Worm (Caenorhabditis elegans) whole organism, young adult: ENCODE data around the gene H19J13.2.
A peak's percentile ranks its signal among the peaks of the same experiment; 100 is the strongest.

Source experiments
- F33H1.4 ChIP-seq: fragments of 200-800 bp; sonication (Bioruptor generic); IDR thresholded peaks from 2 replicates; pipeline ENCODE4 v1.3.6; 2022; ENCODE audit warnings: missing genetic modification reagents, missing genetic modification characterization, missing compliant biosample characterization
- F39B2.1 ChIP-seq: fragments of 200-800 bp; sonication (Bioruptor generic); IDR thresholded peaks from 2 replicates; pipeline ENCODE4 v1.3.6; 2022; ENCODE audit warnings: missing genetic modification reagents, missing genetic modification characterization, missing compliant biosample characterization
- F55B11.4 ChIP-seq: sonication (generic microtip); optimal IDR thresholded peaks from 2 replicates; lab custom pipeline; 2016; ENCODE audit warnings: missing compliant biosample characterization, missing genetic modification characterization, borderline replicate concordance; ENCODE audit not compliant: insufficient read depth
- F57C9.4 ChIP-seq: sonication (generic microtip); optimal IDR thresholded peaks from 2 replicates; lab custom pipeline; 2017; ENCODE audit warnings: mild to moderate bottlenecking, missing genetic modification characterization, missing compliant biosample characterization
- K11D2.4 ChIP-seq: fragments of 200-800 bp; sonication (Bioruptor generic); IDR thresholded peaks from 2 replicates; pipeline ENCODE4 v1.3.6; 2022; ENCODE audit warnings: missing genetic modification reagents, missing genetic modification characterization, missing compliant biosample characterization
- K12H6.12 ChIP-seq: fragments of 200-800 bp; sonication (Bioruptor generic); optimal IDR thresholded peaks from 2 replicates; lab custom pipeline; 2018; ENCODE audit warnings: mild to moderate bottlenecking, missing genetic modification characterization, missing compliant biosample characterization
- Y53F4B.3 ChIP-seq: fragments of 200-800 bp; sonication (Bioruptor generic); IDR thresholded peaks from 2 replicates; pipeline ENCODE4 v1.3.6; 2022; ENCODE audit warnings: missing genetic modification reagents, missing genetic modification characterization, missing compliant biosample characterization
- Y67H2A.10 ChIP-seq: fragments of 200-800 bp; sonication (Bioruptor generic); conservative IDR thresholded peaks from 2 replicates; pipeline ENCODE4 v1.3.6; 2022; ENCODE audit warnings: missing genetic modification reagents, missing genetic modification characterization, missing compliant biosample characterization
- ama-1 ChIP-seq, 3 experiments: fragments of 150-350 bp in 1 of 3; sonication (generic microtip) in 2 of 3; optimal IDR thresholded peaks; 2 replicates each; lab custom pipeline; 2014 to 2018; ENCODE audit warnings: missing biosample characterization in 2 of 3, missing genetic modification characterization in 2 of 3, missing genetic modification reagents in 2 of 3
- aptf-2 ChIP-seq: fragments of 200-800 bp; sonication (Bioruptor generic); conservative IDR thresholded peaks from 2 replicates; pipeline ENCODE4 v1.3.6; 2022; ENCODE audit warnings: missing genetic modification reagents, missing genetic modification characterization, missing compliant biosample characterization
- attf-6 ChIP-seq: fragments of 200-800 bp; sonication (Bioruptor generic); IDR thresholded peaks from 2 replicates; pipeline ENCODE4 v1.3.6; 2022; ENCODE audit warnings: missing genetic modification reagents, missing genetic modification characterization, missing compliant biosample characterization
- ccch-3 ChIP-seq: fragments of 200-800 bp; sonication (Bioruptor generic); optimal IDR thresholded peaks from 2 replicates; lab custom pipeline; 2018; ENCODE audit warnings: mild to moderate bottlenecking, missing genetic modification characterization, missing compliant biosample characterization
- cebp-1 ChIP-seq, 2 experiments: fragments of 200-800 bp in 1 of 2; sonication (Bioruptor generic) in 1 of 2; sonication (generic microtip) in 1 of 2; IDR thresholded peaks in 1 of 2; optimal IDR thresholded peaks in 1 of 2; 2 replicates each; pipeline versions ENCODE4 v1.3.6 to Lab custom; 2017 to 2022; ENCODE audit warnings: missing compliant biosample characterization in 2 of 2, missing genetic modification characterization in 2 of 2, mild to moderate bottlenecking in 1 of 2, missing genetic modification reagents in 1 of 2, moderate library complexity in 1 of 2
- dpff-1 ChIP-seq: sonication (generic microtip); optimal IDR thresholded peaks from 2 replicates; lab custom pipeline; 2017; ENCODE audit warnings: mild to moderate bottlenecking, missing genetic modification characterization, missing compliant biosample characterization
- egrh-3 ChIP-seq: fragments of 200-800 bp; sonication (Bioruptor generic); IDR thresholded peaks from 2 replicates; pipeline ENCODE4 v1.3.6; 2022; ENCODE audit warnings: missing genetic modification reagents, missing genetic modification characterization, missing compliant biosample characterization
- ekl-4 ChIP-seq: fragments of 200-800 bp; sonication (Bioruptor generic); IDR thresholded peaks from 2 replicates; pipeline ENCODE4 v1.3.6; 2022; ENCODE audit warnings: missing genetic modification reagents, missing genetic modification characterization, missing compliant biosample characterization
- ets-4 ChIP-seq: fragments of 200-800 bp; sonication (Bioruptor generic); optimal IDR thresholded peaks from 2 replicates; lab custom pipeline; 2018; ENCODE audit warnings: mild to moderate bottlenecking, missing genetic modification characterization, missing compliant biosample characterization
- hlh-12 ChIP-seq: sonication (generic microtip); optimal IDR thresholded peaks from 2 replicates; lab custom pipeline; 2016; ENCODE audit warnings: missing genetic modification characterization, missing compliant biosample characterization
- lin-54 ChIP-seq: fragments of 200-800 bp; sonication (Bioruptor generic); optimal IDR thresholded peaks from 2 replicates; lab custom pipeline; 2018; ENCODE audit warnings: mild to moderate bottlenecking, missing genetic modification characterization, missing compliant biosample characterization
- lsl-1 ChIP-seq: fragments of 200-800 bp; sonication (Bioruptor generic); optimal IDR thresholded peaks from 2 replicates; lab custom pipeline; 2018; ENCODE audit warnings: mild to moderate bottlenecking, missing genetic modification characterization, moderate library complexity, missing compliant biosample characterization
- madf-8 ChIP-seq: fragments of 200-800 bp; sonication (Bioruptor generic); conservative IDR thresholded peaks from 2 replicates; pipeline ENCODE4 v1.3.6; 2022; ENCODE audit warnings: missing genetic modification reagents, missing genetic modification characterization, missing compliant biosample characterization
- nfya-1 ChIP-seq: sonication (generic microtip); optimal IDR thresholded peaks from 2 replicates; lab custom pipeline; 2017; ENCODE audit warnings: antibody characterized with exemption, missing compliant biosample characterization, missing genetic modification characterization, borderline replicate concordance; ENCODE audit not compliant: insufficient read depth
- nfyb-1 ChIP-seq: fragments of 200-800 bp; sonication (Bioruptor generic); IDR thresholded peaks from 2 replicates; pipeline ENCODE4 v1.3.6; 2022; ENCODE audit warnings: missing genetic modification reagents, missing genetic modification characterization, missing compliant biosample characterization
- nhr-179 ChIP-seq: sonication (generic microtip); optimal IDR thresholded peaks from 2 replicates; lab custom pipeline; 2016; ENCODE audit warnings: mild to moderate bottlenecking, missing genetic modification characterization, missing compliant biosample characterization
- nhr-27 ChIP-seq: fragments of 200-800 bp; sonication (Bioruptor generic); optimal IDR thresholded peaks from 2 replicates; lab custom pipeline; 2018; ENCODE audit warnings: mild to moderate bottlenecking, missing genetic modification characterization, moderate library complexity, missing compliant biosample characterization
- pbrm-1 ChIP-seq: fragments of 200-800 bp; sonication (Bioruptor generic); IDR thresholded peaks from 2 replicates; pipeline ENCODE4 v1.3.6; 2022; ENCODE audit warnings: missing genetic modification reagents, missing genetic modification characterization, missing compliant biosample characterization
- pha-4 ChIP-seq: fragments of 150-350 bp; sonication (generic microtip); optimal IDR thresholded peaks from 2 replicates; lab custom pipeline; 2014; ENCODE audit warnings: missing biosample characterization, missing genetic modification reagents, missing genetic modification characterization
- rec-8 ChIP-seq, 2 experiments: sonication (generic microtip); optimal IDR thresholded peaks; 2 replicates each; lab custom pipeline; 2016; ENCODE audit warnings: mild to moderate bottlenecking in 2 of 2, missing genetic modification characterization in 2 of 2, missing genetic modification reagents in 2 of 2, missing genotype in 2 of 2, missing biosample characterization in 1 of 2, missing compliant biosample characterization in 1 of 2, moderate library complexity in 1 of 2
- sea-2 ChIP-seq: fragments of 200-800 bp; sonication (Bioruptor generic); IDR thresholded peaks from 2 replicates; pipeline ENCODE4 v1.3.6; 2022; ENCODE audit warnings: missing genetic modification characterization, missing compliant biosample characterization
- sptf-2 ChIP-seq: fragments of 200-800 bp; sonication (Bioruptor generic); optimal IDR thresholded peaks from 2 replicates; lab custom pipeline; 2018; ENCODE audit warnings: mild to moderate bottlenecking, missing genetic modification characterization, missing compliant biosample characterization
- tbp1 ChIP-seq: fragments of 200-800 bp; sonication (Bioruptor generic); optimal IDR thresholded peaks from 2 replicates; lab custom pipeline; 2018; ENCODE audit warnings: mild to moderate bottlenecking, missing genetic modification characterization, missing compliant biosample characterization
- tbx-9 ChIP-seq: sonication (generic microtip); optimal IDR thresholded peaks from 2 replicates; lab custom pipeline; 2016; ENCODE audit warnings: borderline replicate concordance, missing genetic modification characterization, inconsistent platforms, missing compliant biosample characterization
- xnd-1 ChIP-seq: sonication (generic microtip); optimal IDR thresholded peaks from 2 replicates; lab custom pipeline; 2016; ENCODE audit warnings: missing genotype, missing genetic modification reagents, missing genetic modification characterization, missing compliant biosample characterization
- zfh-2 ChIP-seq: fragments of 200-800 bp; sonication (Bioruptor generic); conservative IDR thresholded peaks from 2 replicates; pipeline ENCODE4 v1.3.6; 2022; ENCODE audit warnings: missing genetic modification reagents, missing genetic modification characterization, missing compliant biosample characterization
- ztf-22 ChIP-seq: fragments of 200-800 bp; sonication (Bioruptor generic); optimal IDR thresholded peaks from 2 replicates; lab custom pipeline; 2018; ENCODE audit warnings: mild to moderate bottlenecking, missing genetic modification characterization, moderate library complexity, missing compliant biosample characterization
- ztf-25 ChIP-seq: fragments of 200-800 bp; sonication (Bioruptor generic); IDR thresholded peaks from 2 replicates; pipeline ENCODE4 v1.3.6; 2022; ENCODE audit warnings: missing genetic modification reagents, missing genetic modification characterization, missing compliant biosample characterization
- ztf-28 ChIP-seq: fragments of 200-800 bp; sonication (Bioruptor generic); IDR thresholded peaks from 2 replicates; pipeline ENCODE4 v1.3.6; 2022; ENCODE audit warnings: missing genetic modification reagents, missing genetic modification characterization, missing compliant biosample characterization
- ztf-3 ChIP-seq: fragments of 200-800 bp; sonication (Bioruptor generic); optimal IDR thresholded peaks from 2 replicates; lab custom pipeline; 2018; ENCODE audit warnings: mild to moderate bottlenecking, missing genetic modification characterization, missing compliant biosample characterization

The H19J13.2 gene

DNA sequence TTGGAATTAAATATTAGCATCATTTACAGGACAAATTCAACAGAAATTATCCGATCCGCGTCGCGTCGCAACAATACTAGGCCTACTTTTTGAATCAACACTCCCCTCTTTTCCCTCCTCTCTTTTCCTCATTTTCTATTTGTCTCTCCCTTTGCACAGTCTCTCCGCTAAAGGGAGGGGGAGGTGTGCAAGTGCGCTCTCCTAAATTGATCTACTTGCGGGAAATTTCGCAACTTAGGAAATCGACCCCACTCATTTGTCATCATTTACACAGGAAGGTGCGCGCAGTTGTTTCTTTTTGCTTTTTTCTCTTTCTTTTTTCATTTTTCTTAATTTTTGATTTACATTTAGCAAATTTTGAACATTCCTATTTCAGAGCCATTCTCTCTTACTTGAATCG, 9.1 kb upstream of the H19J13.2 start, which contains the start of gene C04B4.2 (continued):
- TF ChIP-seq rec-8 (tag; optimal IDR thresholded peaks at IDR 0.05; lab: Kevin White, UChicago) (no peak), pbrm-1 (GFP tag; lab: Robert Waterston, UW) (no peak), hlh-12 (tag; lab: Kevin White, UChicago) (no peak), nfyb-1 (GFP tag; lab: Robert Waterston, UW) (no peak), egrh-3 (GFP tag; lab: Robert Waterston, UW) (peak; percentile 54; the same call in 1 of the 2 replicates), lsl-1 (GFP tag; lab: Kevin White, UChicago) (no peak), pha-4 (no peak), aptf-2 (peak; percentile 49; the same call in 1 of the 2 replicates), dpff-1 (tag; lab: Kevin White, UChicago) (no peak)

- TF ChIP-seq ztf-28 (GFP tag; lab: Robert Waterston, UW) = no peak
Measured at ce11 chrX:12280477-12280876, 6.7 kb upstream of the H19J13.2 start, which contains the start of gene C04B4.1. C04B4.1 (plus strand) TSS chrX:12280777.

ce11 chrX:12275577-12275976, 1.8 kb upstream of the H19J13.2 start, which contains the start of gene C04B4.6:
C04B4.6 (minus strand) TSS chrX:12275677.
- no peak for TF ChIP-seq K12H6.12 (tag; lab: Kevin White, UChicago)
- TF ChIP-seq Y53F4B.3 (GFP tag; lab: Robert Waterston, UW) = no peak
- no peak for TF ChIP-seq Y67H2A.10 (GFP tag; lab: Robert Waterston, UW)
- no peak for TF ChIP-seq xnd-1 (tag; lab: Kevin White, UChicago)
- TF ChIP-seq ama-1 (optimal IDR thresholded peaks at IDR 0.05; lab: Kevin White, UChicago) = no peak
- TF ChIP-seq ama-1 (GFP tag; optimal IDR thresholded peaks at IDR 0.05; lab: Kevin White, UChicago) = no peak
- no peak for TF ChIP-seq ets-4

ce11 chrX:12270841-12271240, 2.9 kb downstream of the H19J13.2 start, which contains the start of gene otpl-8:
otpl-8 (minus strand) TSS chrX:12270941.
- TF ChIP-seq sptf-2 (GFP tag; lab: Kevin White, UChicago) (no peak), tbp1 (GFP tag; lab: Kevin White, UChicago) (no peak), attf-6 (GFP tag; lab: Robert Waterston, UW) (no peak), ztf-22 (GFP tag; lab: Kevin White, UChicago) (no peak), ekl-4 (no peak), nhr-179 (tag; lab: Kevin White, UChicago) (no peak), egrh-3 (GFP tag; lab: Robert Waterston, UW) (no peak), ets-4 (no peak), sea-2 (GFP tag; lab: Robert Waterston, UW) (no peak), cebp-1 (GFP tag; IDR thresholded peaks at IDR 0.05; lab: Robert Waterston, UW) (no peak), cebp-1 (tag; optimal IDR thresholded peaks at IDR 0.05; lab: Kevin White, UChicago) (no peak), ztf-25 (GFP tag; lab: Robert Waterston, UW) (no peak), F39B2.1 (GFP tag; lab: Robert Waterston, UW) (no peak), ztf-3 (GFP tag; lab: Kevin White, UChicago) (no peak), lin-54 (no peak), F33H1.4 (no peak), nhr-27 (tag; lab: Kevin White, UChicago) (no peak)

DNA sequence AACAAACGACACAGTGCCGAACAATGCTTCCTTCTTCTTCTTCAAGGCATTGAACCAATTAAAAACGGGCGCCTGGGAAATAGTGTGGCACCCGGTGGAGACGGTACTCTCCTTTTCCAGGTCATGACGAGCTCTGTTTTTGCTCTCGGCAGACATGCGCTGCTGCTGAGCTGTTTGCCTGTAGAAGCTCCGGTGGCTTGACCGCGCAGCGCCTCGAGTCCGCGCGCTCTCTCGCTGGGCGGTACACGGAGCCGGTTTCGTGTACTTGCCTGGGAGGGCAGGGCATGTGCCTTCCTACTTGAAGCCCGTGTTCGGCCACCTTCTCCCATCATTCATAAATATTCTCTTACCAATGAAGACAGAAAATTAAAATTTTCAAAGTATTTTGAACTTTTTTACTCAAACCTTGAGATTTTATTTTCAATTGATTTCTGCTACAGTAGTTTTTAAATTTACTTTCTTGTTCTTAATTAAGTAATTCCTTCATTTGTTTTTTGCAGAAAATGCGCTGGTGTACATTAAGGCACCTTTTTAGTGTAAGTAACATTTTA, 13.3 kb downstream of the H19J13.2 start, which contains the start of gene E01G6.1:
TSS of gene E01G6.1 (plus strand) at position 501 of the 551 bp plus-strand sequence.
- TF ChIP-seq nfya-1 (no peak), zfh-2 (GFP tag; lab: Robert Waterston, UW) (peak; percentile 91), madf-8 (GFP tag; lab: Robert Waterston, UW) (no peak), F57C9.4 (tag; lab: Kevin White, UChicago) (no peak), K11D2.4 (GFP tag; lab: Robert Waterston, UW) (no peak), F55B11.4 (tag; lab: Kevin White, UChicago) (no peak), tbp1 (GFP tag; lab: Kevin White, UChicago) (no peak), ccch-3 (GFP tag; lab: Kevin White, UChicago) (no peak), tbx-9 (tag; lab: Kevin White, UChicago) (no peak), egrh-3 (GFP tag; lab: Robert Waterston, UW) (peak; percentile 62; the same call in 1 of the 2 replicates)
